Fruit fly (Drosophila melanogaster) whole organism, prepupa: ENCODE measurements around the gene CG13041.
A peak's percentile ranks its signal among the peaks of the same experiment; 100 is the strongest.

Source experiments
- Blimp-1 ChIP-seq: fragments of 200-800 bp; sonication (Bioruptor generic); optimal IDR thresholded peaks from 3 replicates; lab custom pipeline; 2017; ENCODE audit warnings: missing biosample characterization, missing genetic modification characterization, mild to moderate bottlenecking, moderate library complexity, missing genetic modification reagents
- CG10631 ChIP-seq: fragments of 200-800 bp; sonication (Bioruptor generic); optimal IDR thresholded peaks from 2 replicates; lab custom pipeline; 2016; ENCODE audit warnings: missing biosample characterization, missing genetic modification characterization
- CG11294 ChIP-seq: fragments of 200-800 bp; sonication (Bioruptor generic); IDR thresholded peaks from 2 replicates; pipeline ENCODE4 v1.3.6; 2022; ENCODE audit warnings: missing biosample characterization, missing genetic modification characterization
- CG11762 ChIP-seq: fragments of 200-800 bp; sonication (Bioruptor generic); optimal IDR thresholded peaks from 3 replicates; lab custom pipeline; 2016; ENCODE audit warnings: missing biosample characterization, missing genetic modification characterization; ENCODE audit not compliant: insufficient read depth
- CG11902 ChIP-seq: fragments of 200-800 bp; sonication (Bioruptor generic); optimal IDR thresholded peaks from 3 replicates; lab custom pipeline; 2016; ENCODE audit warnings: missing biosample characterization, missing genetic modification characterization
- CG15336 ChIP-seq: fragments of 200-800 bp; sonication (Bioruptor generic); IDR thresholded peaks from 2 replicates; pipeline ENCODE4 v1.3.6; 2022; ENCODE audit warnings: missing biosample characterization, missing genetic modification characterization
- CG1621 ChIP-seq: fragments of 200-800 bp; sonication (Bioruptor generic); optimal IDR thresholded peaks from 3 replicates; lab custom pipeline; 2018; ENCODE audit warnings: missing biosample characterization, mild to moderate bottlenecking, missing genetic modification characterization
- CG16779 ChIP-seq: fragments of 200-800 bp; sonication (Bioruptor generic); optimal IDR thresholded peaks from 3 replicates; lab custom pipeline; 2017; ENCODE audit warnings: missing biosample characterization, mild to moderate bottlenecking, missing genetic modification characterization
- CG3032 ChIP-seq: fragments of 200-800 bp; optimal IDR thresholded peaks from 2 replicates; lab custom pipeline; 2019; ENCODE audit warnings: missing biosample characterization, mild to moderate bottlenecking, missing genetic modification characterization, moderate library complexity
- CG32006 ChIP-seq: fragments of 200-800 bp; sonication (Bioruptor generic); optimal IDR thresholded peaks from 3 replicates; lab custom pipeline; 2017; ENCODE audit warnings: missing biosample characterization, mild to moderate bottlenecking, missing genetic modification characterization
- CG3919 ChIP-seq: fragments of 200-800 bp; sonication (Bioruptor generic); optimal IDR thresholded peaks from 3 replicates; lab custom pipeline; 2016; ENCODE audit warnings: missing biosample characterization, missing genetic modification characterization
- CG6163 ChIP-seq: fragments of 200-800 bp; sonication (Bioruptor generic); IDR thresholded peaks from 3 replicates; pipeline ENCODE4 v1.3.6; 2022; ENCODE audit warnings: missing biosample characterization, missing genetic modification characterization
- CG6276 ChIP-seq: fragments of 200-800 bp; sonication (Bioruptor generic); optimal IDR thresholded peaks from 2 replicates; lab custom pipeline; 2017; ENCODE audit warnings: missing biosample characterization, mild to moderate bottlenecking, missing genetic modification characterization
- CG6792 ChIP-seq: fragments of 200-800 bp; sonication (Bioruptor generic); optimal IDR thresholded peaks from 3 replicates; lab custom pipeline; 2016; ENCODE audit warnings: missing biosample characterization, missing genetic modification characterization
- CG6808 ChIP-seq: fragments of 200-800 bp; sonication (Bioruptor generic); optimal IDR thresholded peaks from 3 replicates; lab custom pipeline; 2017; ENCODE audit warnings: missing biosample characterization, missing genetic modification characterization, mild to moderate bottlenecking, moderate library complexity, missing genetic modification reagents
- CG6854 ChIP-seq: fragments of 200-800 bp; sonication (Bioruptor generic); optimal IDR thresholded peaks from 2 replicates; lab custom pipeline; 2017; ENCODE audit warnings: missing biosample characterization, mild to moderate bottlenecking, missing genetic modification characterization
- CG7368 ChIP-seq: fragments of 200-800 bp; sonication (Bioruptor generic); optimal IDR thresholded peaks from 3 replicates; lab custom pipeline; 2016; ENCODE audit warnings: missing biosample characterization, missing genetic modification characterization
- CG8319 ChIP-seq: fragments of 200-800 bp; sonication (Bioruptor generic); optimal IDR thresholded peaks from 3 replicates; lab custom pipeline; 2016; ENCODE audit warnings: missing biosample characterization, missing genetic modification characterization
- CG8632 ChIP-seq: fragments of 200-800 bp; sonication (Bioruptor generic); optimal IDR thresholded peaks from 3 replicates; lab custom pipeline; 2016; ENCODE audit warnings: missing biosample characterization, missing genetic modification characterization
- Eip75B ChIP-seq: fragments of 200-800 bp; sonication (Bioruptor generic); optimal IDR thresholded peaks from 3 replicates; lab custom pipeline; 2016; ENCODE audit warnings: missing biosample characterization, missing genetic modification characterization
- Eip78C ChIP-seq: fragments of 200-800 bp; sonication (Bioruptor generic); peaks from one replicate; lab custom pipeline; 2016; ENCODE audit warnings: missing biosample characterization, missing genetic modification characterization
- Eip93F ChIP-seq: fragments of 200-800 bp; sonication (Bioruptor generic); optimal IDR thresholded peaks from 2 replicates; lab custom pipeline; 2016; ENCODE audit warnings: missing biosample characterization, mild to moderate bottlenecking, missing genetic modification characterization
- Ets21C ChIP-seq: fragments of 200-800 bp; sonication (Bioruptor generic); optimal IDR thresholded peaks from 3 replicates; lab custom pipeline; 2016; ENCODE audit warnings: missing biosample characterization, missing genetic modification characterization
- Ets96B ChIP-seq: fragments of 200-800 bp; optimal IDR thresholded peaks from 2 replicates; lab custom pipeline; 2019; ENCODE audit warnings: missing biosample characterization, mild to moderate bottlenecking, missing genetic modification characterization, moderate library complexity
- Gug ChIP-seq: fragments of 200-800 bp; sonication (Bioruptor generic); IDR thresholded peaks from 2 replicates; pipeline ENCODE4 v1.3.6; 2022; ENCODE audit warnings: missing biosample characterization, missing genetic modification characterization
- Hr38 ChIP-seq: sonication (Bioruptor generic); optimal IDR thresholded peaks from 2 replicates; lab custom pipeline; 2016; ENCODE audit warnings: missing biosample characterization, missing genetic modification characterization
- Hr39 ChIP-seq: fragments of 200-800 bp; sonication (Bioruptor generic); optimal IDR thresholded peaks from 2 replicates; lab custom pipeline; 2016; ENCODE audit warnings: missing biosample characterization, missing genetic modification characterization
- Hr4 ChIP-seq: fragments of 200-800 bp; sonication (Bioruptor generic); optimal IDR thresholded peaks from 3 replicates; lab custom pipeline; 2016; ENCODE audit warnings: missing biosample characterization, missing genetic modification characterization
- Met ChIP-seq: fragments of 200-800 bp; sonication (Bioruptor generic); optimal IDR thresholded peaks from 3 replicates; lab custom pipeline; 2016; ENCODE audit warnings: missing biosample characterization, missing genetic modification characterization
- OdsH ChIP-seq: fragments of 200-800 bp; sonication (Bioruptor generic); optimal IDR thresholded peaks from 3 replicates; lab custom pipeline; 2016; ENCODE audit warnings: missing biosample characterization, missing genetic modification characterization
- Sox102F ChIP-seq: fragments of 200-800 bp; sonication (Bioruptor generic); optimal IDR thresholded peaks from 2 replicates; lab custom pipeline; 2016; ENCODE audit warnings: missing biosample characterization, mild to moderate bottlenecking, missing genetic modification characterization
- Sox14 ChIP-seq: fragments of 200-800 bp; sonication (Bioruptor generic); optimal IDR thresholded peaks from 3 replicates; lab custom pipeline; 2016; ENCODE audit warnings: missing biosample characterization, missing genetic modification characterization
- Sox15 ChIP-seq: fragments of 200-800 bp; sonication (Bioruptor generic); optimal IDR thresholded peaks from 3 replicates; lab custom pipeline; 2016; ENCODE audit warnings: missing biosample characterization, missing genetic modification characterization
- achi ChIP-seq: fragments of 200-800 bp; sonication (Bioruptor generic); optimal IDR thresholded peaks from 3 replicates; lab custom pipeline; 2016; ENCODE audit warnings: missing biosample characterization, missing genetic modification characterization
- acj6 ChIP-seq: fragments of 200-800 bp; sonication (Bioruptor generic); optimal IDR thresholded peaks from 3 replicates; lab custom pipeline; 2016; ENCODE audit warnings: missing biosample characterization, missing genetic modification characterization
- dsx ChIP-seq: fragments of 200-800 bp; optimal IDR thresholded peaks from 3 replicates; lab custom pipeline; 2019; ENCODE audit warnings: missing biosample characterization, mild to moderate bottlenecking, missing genetic modification characterization, moderate library complexity; ENCODE audit not compliant: poor library complexity, severe bottlenecking
- eg ChIP-seq: fragments of 200-800 bp; sonication (Bioruptor generic); IDR thresholded peaks from 3 replicates; pipeline ENCODE4 v1.3.6; 2022; ENCODE audit warnings: missing biosample characterization, missing genetic modification characterization
- fd59A ChIP-seq: fragments of 200-800 bp; sonication (Bioruptor generic); optimal IDR thresholded peaks from 2 replicates; lab custom pipeline; 2017; ENCODE audit warnings: missing biosample characterization, mild to moderate bottlenecking, missing genetic modification characterization, missing genetic modification reagents
- fd85E ChIP-seq: fragments of 200-800 bp; sonication (Bioruptor generic); optimal IDR thresholded peaks from 3 replicates; lab custom pipeline; 2016; ENCODE audit warnings: missing biosample characterization, missing genetic modification characterization
- fkh ChIP-seq: fragments of 200-800 bp; sonication (Bioruptor generic); optimal IDR thresholded peaks from 3 replicates; lab custom pipeline; 2017; ENCODE audit warnings: missing biosample characterization, mild to moderate bottlenecking, missing genetic modification characterization, moderate library complexity
- pdm3 ChIP-seq: fragments of 200-800 bp; sonication (Bioruptor generic); optimal IDR thresholded peaks from 3 replicates; lab custom pipeline; 2016; ENCODE audit warnings: missing biosample characterization, missing genetic modification characterization
- spab ChIP-seq: fragments of 200-800 bp; sonication (Bioruptor generic); optimal IDR thresholded peaks from 2 replicates; lab custom pipeline; 2017; ENCODE audit warnings: missing biosample characterization, mild to moderate bottlenecking, missing genetic modification characterization, missing genetic modification reagents
- ss ChIP-seq, 2 experiments: fragments of 200-800 bp; sonication (Bioruptor generic); optimal IDR thresholded peaks; 2 replicates in 1 of 2; 3 replicates in 1 of 2; lab custom pipeline; 2017 to 2018; ENCODE audit warnings: mild to moderate bottlenecking in 2 of 2, missing biosample characterization in 2 of 2, missing genetic modification characterization in 2 of 2, moderate library complexity in 1 of 2
- vri ChIP-seq: fragments of 200-800 bp; sonication (Bioruptor generic); optimal IDR thresholded peaks from 3 replicates; lab custom pipeline; 2016; ENCODE audit warnings: missing biosample characterization, mild to moderate bottlenecking, missing genetic modification characterization

Gene CG13041

dm6 chr3L:16364182-16364581 is 44.9 kb upstream of the CG13041 start (continued):
- TF ChIP-seq vri (GFP tag; lab: Kevin White, UChicago) (peak; percentile 67), Eip75B (GFP tag; lab: Kevin White, UChicago) (peak; percentile 93), Sox15 (GFP tag; lab: Kevin White, UChicago) (peak; percentile 65), Blimp-1 (GFP tag; lab: Kevin White, UChicago) (peak; percentile 63), CG10631 (GFP tag; lab: Kevin White, UChicago) (peak; percentile 87), CG16779 (tag; lab: Kevin White, UChicago) (peak; percentile 82), acj6 (GFP tag; lab: Kevin White, UChicago) (peak; percentile 88), CG6808 (GFP tag; lab: Kevin White, UChicago) (peak; percentile 92), fkh (no peak), CG6854 (GFP tag; lab: Kevin White, UChicago) (peak; percentile 64), CG6276 (GFP tag; lab: Kevin White, UChicago) (peak; percentile 31), fd85E (GFP tag; lab: Kevin White, UChicago) (peak; percentile 63), eg (GFP tag; lab: Robert Waterston, UW) (no peak), spab (GFP tag; lab: Kevin White, UChicago) (peak; percentile 88), Met (GFP tag; lab: Kevin White, UChicago) (peak; percentile 85), CG11902 (GFP tag; lab: Kevin White, UChicago) (peak; percentile 79), CG15336 (GFP tag; lab: Robert Waterston, UW) (peak; percentile 69), Hr39 (peak; percentile 75), Gug (no peak), Eip93F (GFP tag; lab: Kevin White, UChicago) (peak; percentile 17), Hr4 (peak; percentile 44), CG11762 (GFP tag; lab: Kevin White, UChicago) (peak; percentile 84), CG8632 (GFP tag; lab: Kevin White, UChicago) (peak; percentile 90), Sox14 (GFP tag; lab: Kevin White, UChicago) (peak; percentile 87), CG11294 (GFP tag; lab: Robert Waterston, UW) (peak; percentile 45; the same call in 1 of the 2 replicates), CG32006 (GFP tag; lab: Kevin White, UChicago) (peak; percentile 74)

DNA sequence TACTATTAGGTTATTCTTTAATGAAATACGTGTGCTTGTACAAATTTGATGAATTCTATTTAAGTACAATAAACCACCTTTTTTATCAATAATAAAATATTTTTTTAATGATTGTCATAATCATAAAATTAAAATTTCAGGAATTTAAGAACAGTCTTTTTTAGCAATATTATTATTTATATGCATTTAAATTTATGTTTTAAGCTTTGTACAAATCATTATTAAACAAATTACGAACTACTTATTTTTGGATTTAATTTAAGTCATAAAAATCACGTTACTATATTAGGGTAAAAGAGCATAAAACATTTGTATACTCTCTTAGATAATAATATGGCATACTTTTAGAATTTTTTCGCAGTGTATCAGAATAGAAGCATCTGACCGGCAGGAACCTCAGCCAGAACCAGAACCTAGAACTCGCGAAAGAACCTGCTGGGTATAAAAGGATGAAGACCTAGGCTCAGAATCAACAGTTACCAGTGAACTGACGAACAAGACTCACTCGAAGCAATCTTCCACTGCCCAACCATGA is 42.9 kb upstream of the CG13041 start, which contains the start of gene Cpr72Ea:
Cpr72Ea (plus strand) TSS at position 485 of the 535 bp plus-strand sequence.
- no peak for TF ChIP-seq CG32006 (GFP tag; lab: Kevin White, UChicago)
- peak; percentile 66 for TF ChIP-seq CG3032 (tag; lab: Kevin White, UChicago)
- peak; percentile 31 for TF ChIP-seq Eip78C (GFP tag; lab: Kevin White, UChicago)
- TF ChIP-seq CG7368: no peak
- peak; percentile 4 to 36 for TF ChIP-seq ss (GFP tag; optimal IDR thresholded peaks at IDR 0.05; lab: Kevin White, UChicago)
- peak; percentile 27 for TF ChIP-seq spab (GFP tag; lab: Kevin White, UChicago)
- TF ChIP-seq CG10631 (GFP tag; lab: Kevin White, UChicago): peak; percentile 6
- TF ChIP-seq Hr39: no peak
- TF ChIP-seq CG6808 (GFP tag; lab: Kevin White, UChicago): peak; percentile 52
- TF ChIP-seq dsx (GFP tag; lab: Kevin White, UChicago): peak; percentile 46
- TF ChIP-seq fd59A: peak; percentile 14
- TF ChIP-seq Ets96B (tag; lab: Kevin White, UChicago): peak; percentile 37

DNA sequence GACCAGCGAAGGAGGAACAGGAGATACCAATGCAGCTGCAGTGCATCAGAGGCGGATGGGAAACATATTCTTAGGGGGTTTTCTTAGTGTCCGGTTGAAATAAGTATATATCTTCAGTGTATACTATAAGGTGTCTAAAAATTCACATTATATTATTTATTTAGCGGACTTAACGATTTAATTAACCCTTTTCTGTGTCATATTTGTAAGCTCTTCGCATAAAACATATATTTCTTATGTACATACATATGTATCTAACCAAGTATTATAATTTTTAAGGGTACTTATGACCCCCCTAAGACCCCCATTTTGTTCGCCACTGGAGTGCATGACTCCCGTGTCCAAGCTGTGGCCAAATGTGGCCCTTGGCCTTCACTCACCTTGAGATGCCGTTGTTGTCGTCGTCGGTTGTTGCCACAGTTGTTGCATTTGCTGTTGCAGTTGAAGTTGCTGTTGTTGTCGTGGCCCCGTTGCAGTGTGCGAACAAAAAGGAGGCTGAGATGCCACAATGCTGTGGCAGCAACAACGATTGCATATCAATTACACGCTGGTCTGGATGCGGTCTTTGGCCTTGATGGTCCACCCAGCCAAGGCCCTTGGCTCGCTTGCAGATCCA is 42.0 kb upstream of the CG13041 start:
- TF ChIP-seq CG6792 (GFP tag; lab: Kevin White, UChicago): peak; percentile 84
- peak; percentile 89 for TF ChIP-seq achi (GFP tag; lab: Kevin White, UChicago)
- TF ChIP-seq Blimp-1 (GFP tag; lab: Kevin White, UChicago): peak; percentile 27
- TF ChIP-seq Hr38 (GFP tag; lab: Kevin White, UChicago): no peak
- TF ChIP-seq eg (GFP tag; lab: Robert Waterston, UW): 0 out of 3 replicates have a peak, but pooled peaks have one; percentile 25
- TF ChIP-seq CG1621 (tag; lab: Kevin White, UChicago): peak; percentile 91
- peak; percentile 96 for TF ChIP-seq fd59A
- TF ChIP-seq CG11762 (GFP tag; lab: Kevin White, UChicago): peak; percentile 70
- TF ChIP-seq CG15336 (GFP tag; lab: Robert Waterston, UW): peak; percentile 47; the same call in 1 of the 2 replicates
- peak; percentile 95 for TF ChIP-seq spab (GFP tag; lab: Kevin White, UChicago)
- peak; percentile 82 for TF ChIP-seq Sox14 (GFP tag; lab: Kevin White, UChicago)
- peak; percentile 79 for TF ChIP-seq CG8319 (GFP tag; lab: Kevin White, UChicago)
- TF ChIP-seq Met (GFP tag; lab: Kevin White, UChicago): peak; percentile 74
- peak; percentile 58 for TF ChIP-seq CG3919 (GFP tag; lab: Kevin White, UChicago)
- peak; percentile 97 for TF ChIP-seq CG3032 (tag; lab: Kevin White, UChicago)
- TF ChIP-seq pdm3 (GFP tag; lab: Kevin White, UChicago): peak; percentile 84
- peak; percentile 90 for TF ChIP-seq OdsH
- peak; percentile 71 for TF ChIP-seq CG32006 (GFP tag; lab: Kevin White, UChicago)
- peak; percentile 79 for TF ChIP-seq CG6163 (GFP tag; lab: Robert Waterston, UW)
- peak; percentile 66 for TF ChIP-seq Sox102F (GFP tag; lab: Kevin White, UChicago)
- peak; percentile 38 for TF ChIP-seq Ets21C
- peak; percentile 92 for TF ChIP-seq acj6 (GFP tag; lab: Kevin White, UChicago)
